Worm (Caenorhabditis elegans) whole organism, early embryonic: ENCODE results near the gene pbo-4.

Experiments used
- F13C5.2 ChIP-seq: sonication (generic microtip); optimal IDR thresholded peaks from 2 replicates; lab custom pipeline; 2017; ENCODE audit warnings: mild to moderate bottlenecking, missing genetic modification characterization, inconsistent platforms, missing compliant biosample characterization
- aly-1 ChIP-seq: sonication (generic microtip); optimal IDR thresholded peaks from 2 replicates; lab custom pipeline; 2016; ENCODE audit warnings: missing genetic modification characterization, missing compliant biosample characterization
- ama-1 ChIP-seq: fragments of 150-350 bp; optimal IDR thresholded peaks from 2 replicates; lab custom pipeline; 2014
- ceh-36 ChIP-seq: sonication (generic microtip); optimal IDR thresholded peaks from 2 replicates; lab custom pipeline; 2016; ENCODE audit warnings: missing genetic modification characterization, inconsistent platforms, missing compliant biosample characterization
- ets-7 ChIP-seq: sonication (generic microtip); optimal IDR thresholded peaks from 2 replicates; lab custom pipeline; 2016; ENCODE audit warnings: missing genotype, missing genetic modification characterization, missing compliant biosample characterization
- flt-1 ChIP-seq: fragments of 200-800 bp; sonication (Bioruptor generic); IDR thresholded peaks from 2 replicates; pipeline ENCODE4 v1.3.6; 2022; ENCODE audit warnings: missing genetic modification characterization, missing compliant biosample characterization
- hmbx-1 ChIP-seq: sonication (generic microtip); optimal IDR thresholded peaks from 2 replicates; lab custom pipeline; 2016; ENCODE audit warnings: mild to moderate bottlenecking, missing genetic modification characterization, missing compliant biosample characterization
- hmg-4 ChIP-seq: fragments of 200-800 bp; sonication (Bioruptor generic); optimal IDR thresholded peaks from 2 replicates; lab custom pipeline; 2018; ENCODE audit warnings: mild to moderate bottlenecking, missing genetic modification characterization, missing compliant biosample characterization
- hnd-1 ChIP-seq: sonication (generic microtip); optimal IDR thresholded peaks from 2 replicates; lab custom pipeline; 2016; ENCODE audit warnings: missing genetic modification characterization, missing compliant biosample characterization
- pes-1 ChIP-seq: fragments of 200-800 bp; sonication (Bioruptor generic); IDR thresholded peaks from 2 replicates; pipeline ENCODE4 v1.3.6; 2022; ENCODE audit warnings: missing genetic modification reagents, missing genetic modification characterization, missing compliant biosample characterization
- scrt-1 ChIP-seq: fragments of 200-800 bp; sonication (Bioruptor generic); IDR thresholded peaks from 2 replicates; pipeline ENCODE4 v1.3.6; 2022; ENCODE audit warnings: missing genetic modification characterization, missing compliant biosample characterization
- sea-1 ChIP-seq: fragments of 200-800 bp; sonication (Bioruptor generic); conservative IDR thresholded peaks from 2 replicates; pipeline ENCODE4 v1.3.6; 2022; ENCODE audit warnings: missing genetic modification characterization, missing compliant biosample characterization
- tbx-37 ChIP-seq: fragments of 200-800 bp; sonication (Bioruptor generic); conservative IDR thresholded peaks from 2 replicates; pipeline ENCODE4 v1.3.6; 2022; ENCODE audit warnings: missing genetic modification reagents, missing genetic modification characterization, missing compliant biosample characterization
- tra-4 ChIP-seq: sonication (generic microtip); optimal IDR thresholded peaks from 2 replicates; lab custom pipeline; 2017; ENCODE audit warnings: missing genetic modification characterization, missing compliant biosample characterization

pbo-4 gene

ce11 chrX:11001750-11002149, 47.8 kb downstream of the pbo-4 start, which contains the start of gene col-177:
TSS of gene col-177 (minus strand) at chrX:11001850.
- TF ChIP-seq scrt-1 (GFP tag; lab: Robert Waterston, UW) (no peak), ets-7 (tag; lab: Kevin White, UChicago) (no peak), hnd-1 (no peak), flt-1 (no peak), hmbx-1 (tag; lab: Kevin White, UChicago) (no peak), ceh-36 (tag; lab: Kevin White, UChicago) (no peak), tra-4 (tag; lab: Kevin White, UChicago) (no peak), pes-1 (GFP tag; lab: Robert Waterston, UW) (no peak), tbx-37 (GFP tag; lab: Robert Waterston, UW) (no peak), sea-1 (no peak), hmg-4 (GFP tag; lab: Kevin White, UChicago) (no peak), ama-1 (lab: Kevin White, UChicago) (no peak)

- no peak for TF ChIP-seq hmbx-1 (tag; lab: Kevin White, UChicago)
- no peak for TF ChIP-seq F13C5.2 (tag; lab: Kevin White, UChicago)
Observed at ce11 chrX:11003701-11004100, 49.8 kb downstream of the pbo-4 start.

ce11 chrX:11007393-11007792, 53.5 kb downstream of the pbo-4 start:
- no peak for TF ChIP-seq ceh-36 (tag; lab: Kevin White, UChicago)
- TF ChIP-seq flt-1 = no peak
- no peak for TF ChIP-seq hmbx-1 (tag; lab: Kevin White, UChicago)
- no peak for TF ChIP-seq pes-1 (GFP tag; lab: Robert Waterston, UW)
- TF ChIP-seq tra-4 (tag; lab: Kevin White, UChicago) = no peak
- no peak for TF ChIP-seq tbx-37 (GFP tag; lab: Robert Waterston, UW)
- no peak for TF ChIP-seq sea-1
- TF ChIP-seq aly-1 (tag; lab: Kevin White, UChicago) = no peak
- TF ChIP-seq ets-7 (tag; lab: Kevin White, UChicago) = no peak
- no peak for TF ChIP-seq F13C5.2 (tag; lab: Kevin White, UChicago)
- TF ChIP-seq hnd-1 = no peak
